Worm (Caenorhabditis elegans) whole organism, L3 larva: ENCODE measurements around the gene cyp-33C4.

Experiments used
- R02D3.7 ChIP-seq: fragments of 150-350 bp; optimal IDR thresholded peaks from 2 replicates; lab custom pipeline; 2014; ENCODE audit warnings: missing biosample characterization, missing genetic modification characterization
- aly-2 ChIP-seq: fragments of 150-350 bp; optimal IDR thresholded peaks from 2 replicates; lab custom pipeline; 2014; ENCODE audit warnings: missing biosample characterization, missing genetic modification characterization
- ama-1 ChIP-seq: fragments of 150-350 bp; optimal IDR thresholded peaks from 2 replicates; lab custom pipeline; 2018
- ceh-16 ChIP-seq: sonication (generic microtip); optimal IDR thresholded peaks from 2 replicates; lab custom pipeline; 2017; ENCODE audit warnings: missing biosample characterization, missing genetic modification characterization
- ceh-28 ChIP-seq: fragments of 150-350 bp; optimal IDR thresholded peaks from 2 replicates; lab custom pipeline; 2014; ENCODE audit warnings: missing biosample characterization, missing genetic modification reagents, missing genetic modification characterization
- ceh-82 ChIP-seq: fragments of 150-350 bp; optimal IDR thresholded peaks from 2 replicates; lab custom pipeline; 2014; ENCODE audit warnings: missing biosample characterization, missing genetic modification characterization
- ceh-9 ChIP-seq: sonication (generic microtip); optimal IDR thresholded peaks from 2 replicates; lab custom pipeline; 2018; ENCODE audit warnings: missing biosample characterization, missing genetic modification characterization
- daf-12 ChIP-seq: fragments of 150-350 bp; optimal IDR thresholded peaks from 2 replicates; lab custom pipeline; 2014; ENCODE audit warnings: missing biosample characterization, missing genetic modification reagents, missing genetic modification characterization
- egl-27 ChIP-seq: sonication (generic microtip); optimal IDR thresholded peaks from 4 replicates; lab custom pipeline; 2017; ENCODE audit warnings: missing biosample characterization, missing genetic modification reagents, missing genetic modification characterization
- egl-5 ChIP-seq: fragments of 150-350 bp; optimal IDR thresholded peaks from 2 replicates; lab custom pipeline; 2017; ENCODE audit warnings: missing biosample characterization, missing genetic modification reagents, missing genetic modification characterization, inconsistent platforms
- elt-1 ChIP-seq: fragments of 150-350 bp; optimal IDR thresholded peaks from 2 replicates; lab custom pipeline; 2014; ENCODE audit warnings: missing biosample characterization, missing genetic modification characterization
- elt-2 ChIP-seq: sonication (generic microtip); optimal IDR thresholded peaks from 2 replicates; lab custom pipeline; 2016; ENCODE audit warnings: missing genetic modification reagents, mild to moderate bottlenecking, missing genetic modification characterization, missing compliant biosample characterization
- elt-3 ChIP-seq, 3 experiments: fragments of 150-350 bp in 1 of 3; sonication (generic microtip) in 2 of 3; optimal IDR thresholded peaks; 2 replicates in 2 of 3; 4 replicates in 1 of 3; lab custom pipeline; 2014 to 2017; ENCODE audit warnings: missing biosample characterization in 3 of 3, missing genetic modification characterization in 3 of 3
- eor-1 ChIP-seq, 2 experiments: fragments of 150-350 bp; optimal IDR thresholded peaks; 2 replicates each; lab custom pipeline; 2014 to 2018; ENCODE audit warnings: missing biosample characterization in 2 of 2, missing genetic modification characterization in 2 of 2
- fos-1 ChIP-seq: fragments of 150-350 bp; optimal IDR thresholded peaks from 2 replicates; lab custom pipeline; 2014; ENCODE audit warnings: missing biosample characterization, missing genetic modification characterization
- hmg-11 ChIP-seq: sonication (generic microtip); optimal IDR thresholded peaks from 2 replicates; lab custom pipeline; 2016; ENCODE audit warnings: missing genetic modification characterization, missing compliant biosample characterization
- jun-1 ChIP-seq: fragments of 150-350 bp; optimal IDR thresholded peaks from 2 replicates; lab custom pipeline; 2014; ENCODE audit warnings: missing biosample characterization, missing genetic modification reagents, missing genetic modification characterization
- lin-15B ChIP-seq: fragments of 150-350 bp; optimal IDR thresholded peaks from 2 replicates; lab custom pipeline; 2014; ENCODE audit warnings: missing biosample characterization, missing genetic modification characterization
- lsy-12 ChIP-seq: sonication (generic microtip); optimal IDR thresholded peaks from 2 replicates; lab custom pipeline; 2016; ENCODE audit warnings: mild to moderate bottlenecking, missing genetic modification characterization, missing compliant biosample characterization
- mml-1 ChIP-seq: fragments of 150-350 bp; sonication (generic microtip); optimal IDR thresholded peaks from 3 replicates; lab custom pipeline; 2014; ENCODE audit warnings: missing biosample characterization, missing genetic modification characterization
- nfya-1 ChIP-seq: sonication (generic microtip); optimal IDR thresholded peaks from 2 replicates; lab custom pipeline; 2017; ENCODE audit warnings: missing genetic modification characterization, mild to moderate bottlenecking, missing compliant biosample characterization, antibody characterized with exemption, moderate library complexity; ENCODE audit not compliant: insufficient read depth
- nhr-11 ChIP-seq: fragments of 150-350 bp; optimal IDR thresholded peaks from 2 replicates; lab custom pipeline; 2014; ENCODE audit warnings: missing biosample characterization, missing genetic modification characterization
- nhr-12 ChIP-seq: fragments of 150-350 bp; optimal IDR thresholded peaks from 2 replicates; lab custom pipeline; 2014; ENCODE audit warnings: missing biosample characterization, missing genetic modification characterization
- nhr-23 ChIP-seq: fragments of 150-350 bp; optimal IDR thresholded peaks from 2 replicates; lab custom pipeline; 2014; ENCODE audit warnings: missing biosample characterization, missing genetic modification reagents, missing genetic modification characterization
- nhr-25 ChIP-seq: sonication (generic microtip); optimal IDR thresholded peaks from 2 replicates; lab custom pipeline; 2017; ENCODE audit warnings: missing biosample characterization, missing genetic modification characterization
- nhr-28 ChIP-seq: fragments of 150-350 bp; optimal IDR thresholded peaks from 2 replicates; lab custom pipeline; 2014; ENCODE audit warnings: missing biosample characterization, missing genetic modification characterization
- nhr-43 ChIP-seq: sonication (generic microtip); optimal IDR thresholded peaks from 2 replicates; lab custom pipeline; 2016; ENCODE audit warnings: mild to moderate bottlenecking, missing genetic modification characterization, missing compliant biosample characterization; ENCODE audit not compliant: poor library complexity, severe bottlenecking
- nhr-67 ChIP-seq: fragments of 150-350 bp; optimal IDR thresholded peaks from 2 replicates; lab custom pipeline; 2014; ENCODE audit warnings: missing biosample characterization, missing genetic modification characterization
- nhr-77 ChIP-seq: fragments of 150-350 bp; optimal IDR thresholded peaks from 2 replicates; lab custom pipeline; 2014; ENCODE audit warnings: missing biosample characterization, missing genetic modification characterization
- pha-4 ChIP-seq: fragments of 150-350 bp; optimal IDR thresholded peaks from 2 replicates; lab custom pipeline; 2014; ENCODE audit warnings: missing biosample characterization, missing genetic modification reagents, missing genetic modification characterization
- pqm-1 ChIP-seq: fragments of 150-350 bp; optimal IDR thresholded peaks from 2 replicates; lab custom pipeline; 2017; ENCODE audit warnings: missing biosample characterization, missing genetic modification characterization, inconsistent platforms
- sea-2 ChIP-seq: fragments of 150-350 bp; sonication (generic microtip); optimal IDR thresholded peaks from 4 replicates; lab custom pipeline; 2014; ENCODE audit warnings: missing biosample characterization, missing genetic modification reagents, missing genetic modification characterization
- skn-1 ChIP-seq: fragments of 150-350 bp; optimal IDR thresholded peaks from 2 replicates; lab custom pipeline; 2014; ENCODE audit warnings: missing biosample characterization, missing genetic modification characterization
- snpc-4 ChIP-seq: fragments of 150-350 bp; optimal IDR thresholded peaks from 2 replicates; lab custom pipeline; 2014; ENCODE audit warnings: missing biosample characterization, missing genetic modification characterization
- unc-39 ChIP-seq: sonication (generic microtip); optimal IDR thresholded peaks from 4 replicates; lab custom pipeline; 2017; ENCODE audit warnings: missing biosample characterization, missing genetic modification characterization
- unc-62 ChIP-seq: fragments of 150-350 bp; sonication (generic microtip); optimal IDR thresholded peaks from 4 replicates; lab custom pipeline; 2014; ENCODE audit warnings: missing biosample characterization, missing genetic modification reagents, missing genetic modification characterization
- zag-1 ChIP-seq: fragments of 150-350 bp; optimal IDR thresholded peaks from 2 replicates; lab custom pipeline; 2014; ENCODE audit warnings: missing biosample characterization, missing genetic modification characterization
- ztf-4 ChIP-seq: fragments of 150-350 bp; optimal IDR thresholded peaks from 2 replicates; lab custom pipeline; 2014; ENCODE audit warnings: missing biosample characterization, missing genetic modification characterization

cyp-33C4 gene

ce11 chrV:2218803-2219202 is 17.1 kb upstream of the cyp-33C4 start, which contains the start of gene nhr-56 (continued):
- TF ChIP-seq fos-1 (tag; lab: Kevin White, UChicago) (no peak), jun-1 (tag; lab: Kevin White, UChicago) (peak; percentile 5), lsy-12 (tag; lab: Kevin White, UChicago) (no peak), egl-5 (no peak), pha-4 (tag; lab: Kevin White, UChicago) (peak; percentile 98), nhr-67 (no peak), ceh-9 (tag; lab: Kevin White, UChicago) (no peak), elt-3 (tag; optimal IDR thresholded peaks at IDR 0.05; lab: Kevin White, UChicago) (no peak), ceh-82 (tag; lab: Kevin White, UChicago) (no peak), nfya-1 (tag; lab: Kevin White, UChicago) (peak; percentile 16), egl-27 (tag; lab: Kevin White, UChicago) (no peak), nhr-28 (no peak), nhr-25 (tag; lab: Kevin White, UChicago) (no peak), nhr-77 (tag; lab: Kevin White, UChicago) (no peak), ztf-4 (tag; lab: Kevin White, UChicago) (no peak), nhr-11 (tag; lab: Kevin White, UChicago) (no peak), ama-1 (no peak), snpc-4 (no peak), ceh-16 (tag; lab: Kevin White, UChicago) (no peak)

- TF ChIP-seq egl-5: no peak
- no peak for TF ChIP-seq nhr-43 (tag; lab: Kevin White, UChicago)
- TF ChIP-seq unc-39 (tag; lab: Kevin White, UChicago): no peak
- no peak for TF ChIP-seq sea-2 (GFP tag; lab: Kevin White, UChicago)
- no peak for TF ChIP-seq mml-1 (tag; lab: Kevin White, UChicago)
- no peak for TF ChIP-seq zag-1 (tag; lab: Kevin White, UChicago)
- TF ChIP-seq R02D3.7 (tag; lab: Kevin White, UChicago): no peak
- no peak for TF ChIP-seq fos-1 (tag; lab: Kevin White, UChicago)
- no peak for TF ChIP-seq nhr-25 (tag; lab: Kevin White, UChicago)
- no peak for TF ChIP-seq nhr-23
- TF ChIP-seq, all 47 proteins: peak for 0
These were observed 14.2 kb upstream of the cyp-33C4 start, which contains the start of gene nhr-128 for ce11 chrV:2221764-2222163. TSS of gene nhr-128 (plus strand) at chrV:2222064.

DNA sequence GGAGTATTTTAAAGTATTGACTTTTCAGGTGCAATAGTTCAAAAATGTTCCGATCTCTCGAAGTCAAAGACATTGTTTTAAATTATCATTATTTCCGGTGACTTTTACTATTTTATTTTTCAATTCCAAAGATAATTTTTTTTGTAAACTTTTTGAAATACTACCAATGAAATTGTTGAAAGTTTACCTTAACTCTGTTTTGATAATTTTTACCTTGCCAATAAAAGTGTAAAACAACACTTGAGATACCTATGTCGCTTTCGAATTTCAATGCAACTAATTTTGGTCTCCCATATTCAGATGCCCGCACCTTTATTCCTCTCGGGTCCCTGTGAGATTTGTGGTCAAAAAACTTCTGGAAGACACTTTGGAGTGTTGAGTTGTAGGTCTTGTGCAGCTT is 10.8 kb upstream of the cyp-33C4 start, which contains the start of gene nhr-103:
nhr-103 (plus strand) TSS at position 301 of the 400 bp plus-strand sequence.
- no peak for TF ChIP-seq ceh-28 (tag; lab: Kevin White, UChicago)
- no peak for TF ChIP-seq elt-1 (tag; lab: Kevin White, UChicago)
- no peak for TF ChIP-seq elt-2 (tag; lab: Kevin White, UChicago)
- no peak for TF ChIP-seq eor-1 (tag; optimal IDR thresholded peaks at IDR 0.05; lab: Kevin White, UChicago)
- TF ChIP-seq aly-2 (tag; lab: Kevin White, UChicago): no peak
- no peak for TF ChIP-seq pqm-1 (tag; lab: Kevin White, UChicago)
- TF ChIP-seq nhr-28: no peak
- no peak for TF ChIP-seq snpc-4
- no peak for TF ChIP-seq daf-12 (tag; lab: Kevin White, UChicago)
- TF ChIP-seq skn-1: no peak
- no peak for TF ChIP-seq nhr-43 (tag; lab: Kevin White, UChicago)
- no peak for TF ChIP-seq zag-1 (tag; lab: Kevin White, UChicago)
- no peak for TF ChIP-seq pha-4 (tag; lab: Kevin White, UChicago)
- no peak for TF ChIP-seq nhr-12
- no peak for TF ChIP-seq sea-2 (GFP tag; lab: Kevin White, UChicago)
- no peak for TF ChIP-seq nhr-11 (tag; lab: Kevin White, UChicago)
- no peak for TF ChIP-seq nhr-77 (tag; lab: Kevin White, UChicago)
- no peak for TF ChIP-seq elt-3 (tag; optimal IDR thresholded peaks at IDR 0.05; lab: Kevin White, UChicago)

- TF ChIP-seq pha-4 (tag; lab: Kevin White, UChicago): no peak
- TF ChIP-seq elt-2 (tag; lab: Kevin White, UChicago): no peak
- TF ChIP-seq unc-39 (tag; lab: Kevin White, UChicago): no peak
- TF ChIP-seq lin-15B: no peak
- no peak for TF ChIP-seq zag-1 (tag; lab: Kevin White, UChicago)
- TF ChIP-seq hmg-11 (tag; lab: Kevin White, UChicago): no peak
- no peak for TF ChIP-seq ceh-82 (tag; lab: Kevin White, UChicago)
- no peak for TF ChIP-seq eor-1 (tag; optimal IDR thresholded peaks at IDR 0.05; lab: Kevin White, UChicago)
- TF ChIP-seq unc-62: no peak
These were observed 9.0 kb upstream of the cyp-33C4 start, which contains the start of gene nhr-18 for ce11 chrV:2226903-2227302. TSS of gene nhr-18 (plus strand) at chrV:2227203.
